Worm (Caenorhabditis elegans): ENCODE data around the gene dim-1.

ce11 chrX:8045152-8045551, 12.9 kb downstream of the dim-1 start, which contains the start of gene C18A11.4:
- TF ChIP-seq hsf-1 (GFP tag; IDR thresholded peaks at IDR 0.05) (no peak), snpc-4 (GFP tag; optimal IDR thresholded peaks at IDR 0.05) (no peak), snpc-4 (tag; optimal IDR thresholded peaks at IDR 0.05) (no peak), ZK185.1 (tag; optimal IDR thresholded peaks at IDR 0.05; ENCODE audit: poor library complexity, severe bottlenecking) (no peak)
